Worm (Caenorhabditis elegans): ENCODE results near the gene ZC412.10.

The ZC412.10 gene

ce11 chrV:14833219-14833618, 43.4 kb downstream of the ZC412.10 start (continued):
- TF ChIP-seq vab-7 (GFP tag; IDR thresholded peaks at IDR 0.05) (0 out of 2 replicates have a peak, but pooled peaks have one; percentile 24), F26F4.8 (GFP tag; conservative IDR thresholded peaks at IDR 0.05) (no peak), T26A8.4 (GFP tag; IDR thresholded peaks at IDR 0.05) (0 out of 2 replicates have a peak, but pooled peaks have one; percentile 7)

ce11 chrV:14832789-14833187, 43.8 kb downstream of the ZC412.10 start:
- TF ChIP-seq madf-5 (GFP tag; IDR thresholded peaks at IDR 0.05) = no peak
- no peak for TF ChIP-seq mxl-2 (GFP tag; conservative IDR thresholded peaks at IDR 0.05)
- TF ChIP-seq unc-39 (tag; optimal IDR thresholded peaks at IDR 0.05) = no peak
- no peak for TF ChIP-seq ZK546.5 (tag; optimal IDR thresholded peaks at IDR 0.05)
- TF ChIP-seq lsy-2 (tag; optimal IDR thresholded peaks at IDR 0.05) = no peak
- TF ChIP-seq Y75B8A.6 (GFP tag; IDR thresholded peaks at IDR 0.05) = no peak
- TF ChIP-seq nhr-10 (tag; optimal IDR thresholded peaks at IDR 0.05) = no peak
- TF ChIP-seq lin-29 (GFP tag; IDR thresholded peaks at IDR 0.05) = no peak
- no peak for TF ChIP-seq ces-1 (GFP tag; optimal IDR thresholded peaks at IDR 0.05)
- no peak for TF ChIP-seq ztf-11 (tag; optimal IDR thresholded peaks at IDR 0.05)
- peak; percentile 46 for TF ChIP-seq F49E8.2 (tag; optimal IDR thresholded peaks at IDR 0.05; ENCODE audit: borderline replicate concordance)
- TF ChIP-seq daf-16 (GFP tag; optimal IDR thresholded peaks at IDR 0.05) = no peak
- TF ChIP-seq daf-16 (tag; optimal IDR thresholded peaks at IDR 0.05) = no peak
- TF ChIP-seq arid-1 (GFP tag; conservative IDR thresholded peaks at IDR 0.05) = no peak
- no peak for TF ChIP-seq T20F7.1 (GFP tag; optimal IDR thresholded peaks at IDR 0.05)
- TF ChIP-seq daf-12 (tag; optimal IDR thresholded peaks at IDR 0.05) = no peak
- peak; percentile 5 for TF ChIP-seq sdz-12 (GFP tag; optimal IDR thresholded peaks at IDR 0.05)
- no peak for TF ChIP-seq egl-43 (GFP tag; IDR thresholded peaks at IDR 0.05)
- TF ChIP-seq Y105C5A.15 (GFP tag; IDR thresholded peaks at IDR 0.05) = no peak
- TF ChIP-seq ztf-7 (tag; optimal IDR thresholded peaks at IDR 0.05) = no peak
- TF ChIP-seq dpl-1 (GFP tag; optimal IDR thresholded peaks at IDR 0.05) = no peak
- no peak for TF ChIP-seq F26F4.8 (GFP tag; conservative IDR thresholded peaks at IDR 0.05)
- no peak for TF ChIP-seq ceh-44 (GFP tag; IDR thresholded peaks at IDR 0.05)
- TF ChIP-seq nhr-102 (tag; optimal IDR thresholded peaks at IDR 0.05) = no peak
- no peak for TF ChIP-seq nhr-6 (tag; optimal IDR thresholded peaks at IDR 0.05)
- no peak for TF ChIP-seq mdl-1 (tag; optimal IDR thresholded peaks at IDR 0.05)
- TF ChIP-seq unc-62 (GFP tag; optimal IDR thresholded peaks at IDR 0.05 in 1 of 2) = peak in 1 of 2 experiments; percentile 3
- no peak for TF ChIP-seq unc-62 (tag; optimal IDR thresholded peaks at IDR 0.05)
- TF ChIP-seq lin-38 (GFP tag; IDR thresholded peaks at IDR 0.05) = peak; percentile 36; the same call in 1 of the 2 replicates
- no peak for TF ChIP-seq ceh-28 (tag; optimal IDR thresholded peaks at IDR 0.05)

- peak; percentile 13 for TF ChIP-seq nhr-77 (tag; optimal IDR thresholded peaks at IDR 0.05)
- TF ChIP-seq unc-62 (GFP tag; optimal IDR thresholded peaks at IDR 0.05 in 1 of 2) = peak in 1 of 2 experiments; percentile 3
- no peak for TF ChIP-seq unc-62 (tag; optimal IDR thresholded peaks at IDR 0.05)
- TF ChIP-seq fkh-10 (GFP tag; optimal IDR thresholded peaks at IDR 0.05) = no peak
- no peak for TF ChIP-seq mep-1 (tag; optimal IDR thresholded peaks at IDR 0.05)
- no peak for TF ChIP-seq skn-1 (tag; optimal IDR thresholded peaks at IDR 0.05)
- TF ChIP-seq F26F4.8 (GFP tag; conservative IDR thresholded peaks at IDR 0.05) = no peak
- TF ChIP-seq mdl-1 (tag; optimal IDR thresholded peaks at IDR 0.05) = no peak
- no peak for TF ChIP-seq T26A8.4 (GFP tag; IDR thresholded peaks at IDR 0.05)
- TF ChIP-seq lsy-2 (tag; optimal IDR thresholded peaks at IDR 0.05) = no peak
- no peak for TF ChIP-seq ama-1 (optimal IDR thresholded peaks at IDR 0.05)
- TF ChIP-seq jun-1 (tag; optimal IDR thresholded peaks at IDR 0.05) = no peak
- no peak for TF ChIP-seq daf-16 (GFP tag; optimal IDR thresholded peaks at IDR 0.05)
- TF ChIP-seq daf-16 (tag; optimal IDR thresholded peaks at IDR 0.05) = peak; percentile 80
- peak; percentile 44 for TF ChIP-seq aha-1 (tag)
- no peak for TF ChIP-seq unc-130 (GFP tag; optimal IDR thresholded peaks at IDR 0.05)
Measured at ce11 chrV:14832121-14832788, 44.4 kb downstream of the ZC412.10 start.
